Worm (Caenorhabditis elegans) whole organism, late embryonic: ENCODE measurements around the gene C32D5.14.

Experiments
- dve-1 ChIP-seq: sonication (generic microtip); optimal IDR thresholded peaks from 2 replicates; lab custom pipeline; 2017; ENCODE audit warnings: antibody characterized with exemption, mild to moderate bottlenecking, missing genetic modification characterization, missing compliant biosample characterization
- nfya-1 ChIP-seq: sonication (generic microtip); optimal IDR thresholded peaks from 2 replicates; lab custom pipeline; 2017; ENCODE audit warnings: missing genetic modification characterization, mild to moderate bottlenecking, missing compliant biosample characterization, antibody characterized with exemption, moderate library complexity
- nhr-11 ChIP-seq: fragments of 150-350 bp; optimal IDR thresholded peaks from 2 replicates; lab custom pipeline; 2014; ENCODE audit warnings: missing biosample characterization, missing genetic modification characterization
- pha-4 ChIP-seq: fragments of 150-350 bp; optimal IDR thresholded peaks from 2 replicates; lab custom pipeline; 2018; ENCODE audit warnings: missing biosample characterization, missing genetic modification reagents, missing genetic modification characterization

ce11 chrII:6343893-6344292, 8.6 kb downstream of the C32D5.14 start, which contains the start of gene txt-18:
- TF ChIP-seq nhr-11 (tag; lab: Kevin White, UChicago) (no peak), dve-1 (tag; lab: Kevin White, UChicago) (no peak), nfya-1 (tag; lab: Kevin White, UChicago) (no peak), pha-4 (no peak)
